Fruit fly (Drosophila melanogaster): ENCODE data around the gene Lsp1alpha.

dm6 chrX:12472244-12472736 lies 17.8 kb upstream of the Lsp1alpha start:
- peak; percentile 95 for TF ChIP-seq CG14711 (tag; optimal IDR thresholded peaks at IDR 0.05)
- peak; percentile 87 for TF ChIP-seq tj (GFP tag; optimal IDR thresholded peaks at IDR 0.05)
- peak; percentile 88 for TF ChIP-seq pad (GFP tag; optimal IDR thresholded peaks at IDR 0.05)
- peak; percentile 78 for TF ChIP-seq cic (GFP tag; optimal IDR thresholded peaks at IDR 0.05)
- TF ChIP-seq Hr96 (GFP tag; optimal IDR thresholded peaks at IDR 0.05): peak; percentile 78
- peak; percentile 87 for TF ChIP-seq Clk (GFP tag; optimal IDR thresholded peaks at IDR 0.05)
- peak; percentile 97 for TF ChIP-seq CG11617 (GFP tag; optimal IDR thresholded peaks at IDR 0.05)

Data from whole organism, adult.